Fruit fly (Drosophila melanogaster): Measurements from ENCODE around the gene Tsp66E.

dm6 chr3L:8950955-8951354 is 38.7 kb downstream of the Tsp66E start:
- TF ChIP-seq D1 (tag; optimal IDR thresholded peaks at IDR 0.05): no peak
- no peak for TF ChIP-seq CG14655 (GFP tag; optimal IDR thresholded peaks at IDR 0.05)
- no peak for TF ChIP-seq CG8301 (tag; optimal IDR thresholded peaks at IDR 0.05)
- TF ChIP-seq CG32121 (GFP tag; IDR thresholded peaks at IDR 0.05): no peak

All from whole organism, pupa.